Worm (Caenorhabditis elegans) whole organism, L4 larva: ENCODE measurements around the gene B0244.16.

ENCODE experiments used
- F10B5.3 ChIP-seq: sonication (generic microtip); optimal IDR thresholded peaks from 2 replicates; lab custom pipeline; 2016; ENCODE audit warnings: mild to moderate bottlenecking, missing genetic modification characterization, missing compliant biosample characterization
- F37D6.2 ChIP-seq: sonication (generic microtip); optimal IDR thresholded peaks from 2 replicates; lab custom pipeline; 2016; ENCODE audit warnings: mild to moderate bottlenecking, missing genetic modification characterization, missing compliant biosample characterization
- F44E2.7 ChIP-seq: fragments of 200-800 bp; sonication (Bioruptor generic); IDR thresholded peaks from 2 replicates; pipeline ENCODE4 v2.1.2; 2022; ENCODE audit warnings: missing genetic modification characterization, missing compliant biosample characterization
- F49E8.2 ChIP-seq: sonication (generic microtip); optimal IDR thresholded peaks from 2 replicates; lab custom pipeline; 2016; ENCODE audit warnings: missing compliant biosample characterization, mild to moderate bottlenecking, missing genetic modification characterization, borderline replicate concordance
- Y105C5A.15 ChIP-seq: fragments of 200-800 bp; sonication (Bioruptor generic); IDR thresholded peaks from 2 replicates; pipeline ENCODE4 v1.3.6; 2022; ENCODE audit warnings: missing genetic modification characterization, missing compliant biosample characterization
- Y48G9A.11 ChIP-seq: fragments of 200-800 bp; sonication (Bioruptor generic); IDR thresholded peaks from 2 replicates; pipeline ENCODE4 v1.3.6; 2022; ENCODE audit warnings: missing genetic modification reagents, missing genetic modification characterization, missing compliant biosample characterization
- aha-1 ChIP-seq: fragments of 150-350 bp; peaks from one replicate; lab custom pipeline; 2014; ENCODE audit warnings: missing biosample characterization, missing genetic modification characterization
- aly-2 ChIP-seq: sonication (generic microtip); optimal IDR thresholded peaks from 2 replicates; lab custom pipeline; 2018; ENCODE audit warnings: missing biosample characterization, missing genetic modification characterization
- arid-1 ChIP-seq: fragments of 200-800 bp; sonication (Bioruptor generic); conservative IDR thresholded peaks from 2 replicates; pipeline ENCODE4 v1.3.6; 2022; ENCODE audit warnings: missing genetic modification reagents, missing genetic modification characterization, missing compliant biosample characterization
- attf-4 ChIP-seq: sonication (generic microtip); optimal IDR thresholded peaks from 3 replicates; lab custom pipeline; 2017; ENCODE audit warnings: missing biosample characterization, missing genetic modification characterization
- ceh-20 ChIP-seq: fragments of 200-800 bp; sonication (Bioruptor generic); IDR thresholded peaks from 2 replicates; pipeline ENCODE4 v1.3.6; 2022; ENCODE audit warnings: missing genetic modification reagents, missing genetic modification characterization, missing compliant biosample characterization
- ceh-28 ChIP-seq: fragments of 150-350 bp; optimal IDR thresholded peaks from 2 replicates; lab custom pipeline; 2014; ENCODE audit warnings: missing biosample characterization, missing genetic modification reagents, missing genetic modification characterization
- ceh-32 ChIP-seq: sonication (generic microtip); optimal IDR thresholded peaks from 2 replicates; lab custom pipeline; 2016; ENCODE audit warnings: mild to moderate bottlenecking, missing genetic modification characterization, missing compliant biosample characterization; ENCODE audit not compliant: poor library complexity
- ceh-44 ChIP-seq: fragments of 200-800 bp; sonication (Bioruptor generic); IDR thresholded peaks from 2 replicates; pipeline ENCODE4 v1.3.6; 2022; ENCODE audit warnings: missing genetic modification reagents, missing genetic modification characterization, missing compliant biosample characterization
- cey-2 ChIP-seq: sonication (generic microtip); optimal IDR thresholded peaks from 3 replicates; lab custom pipeline; 2017; ENCODE audit warnings: missing genetic modification characterization, mild to moderate bottlenecking, missing compliant biosample characterization, antibody characterized with exemption, borderline replicate concordance; ENCODE audit not compliant: insufficient read depth
- dmd-6 ChIP-seq: fragments of 200-800 bp; sonication (Bioruptor generic); IDR thresholded peaks from 2 replicates; pipeline ENCODE4 v1.3.6; 2022; ENCODE audit warnings: missing genetic modification reagents, missing genetic modification characterization, missing compliant biosample characterization
- dmd-8 ChIP-seq: fragments of 200-800 bp; sonication (Bioruptor generic); IDR thresholded peaks from 2 replicates; pipeline ENCODE4 v1.3.6; 2022; ENCODE audit warnings: missing genetic modification characterization, missing compliant biosample characterization
- dmd-9 ChIP-seq: fragments of 200-800 bp; sonication (Bioruptor generic); IDR thresholded peaks from 2 replicates; pipeline ENCODE4 v1.3.6; 2022; ENCODE audit warnings: missing genetic modification reagents, missing genetic modification characterization, missing compliant biosample characterization
- dve-1 ChIP-seq: sonication (generic microtip); optimal IDR thresholded peaks from 2 replicates; lab custom pipeline; 2017; ENCODE audit warnings: antibody characterized with exemption, mild to moderate bottlenecking, missing genetic modification characterization, missing compliant biosample characterization; ENCODE audit not compliant: insufficient read depth
- egl-43 ChIP-seq: fragments of 200-800 bp; sonication (Bioruptor generic); IDR thresholded peaks from 2 replicates; pipeline ENCODE4 v1.3.6; 2022; ENCODE audit warnings: missing genetic modification reagents, missing genetic modification characterization, missing compliant biosample characterization
- fos-1 ChIP-seq: fragments of 150-350 bp; optimal IDR thresholded peaks from 2 replicates; lab custom pipeline; 2014; ENCODE audit warnings: missing biosample characterization, missing genetic modification characterization
- hif-1 ChIP-seq, 2 experiments: sonication (generic microtip); optimal IDR thresholded peaks; 2 replicates each; lab custom pipeline; 2016 to 2017; ENCODE audit warnings: missing compliant biosample characterization in 2 of 2, missing genetic modification characterization in 2 of 2, missing genetic modification reagents in 2 of 2, missing genotype in 2 of 2, mild to moderate bottlenecking in 1 of 2
- hmg-1.1 ChIP-seq: fragments of 200-800 bp; sonication (Bioruptor generic); IDR thresholded peaks from 2 replicates; pipeline ENCODE4 v1.3.6; 2022; ENCODE audit warnings: missing genetic modification reagents, missing genetic modification characterization, missing compliant biosample characterization
- lim-7 ChIP-seq: fragments of 200-800 bp; sonication (Bioruptor generic); IDR thresholded peaks from 2 replicates; pipeline ENCODE4 v1.3.6; 2022; ENCODE audit warnings: missing genetic modification characterization, missing compliant biosample characterization
- lin-1 ChIP-seq: fragments of 200-800 bp; sonication (Bioruptor generic); IDR thresholded peaks from 2 replicates; pipeline ENCODE4 v1.3.6; 2022; ENCODE audit warnings: missing genetic modification reagents, missing genetic modification characterization, missing compliant biosample characterization
- lin-13 ChIP-seq: fragments of 150-350 bp; optimal IDR thresholded peaks from 2 replicates; lab custom pipeline; 2014; ENCODE audit warnings: missing biosample characterization, missing genetic modification reagents, missing genetic modification characterization
- lin-15B ChIP-seq: fragments of 150-350 bp; sonication (generic microtip); optimal IDR thresholded peaks from 3 replicates; lab custom pipeline; 2014; ENCODE audit warnings: missing biosample characterization, missing genetic modification characterization
- lin-29 ChIP-seq: fragments of 200-800 bp; sonication (Bioruptor generic); IDR thresholded peaks from 2 replicates; pipeline ENCODE4 v1.3.6; 2022; ENCODE audit warnings: missing genetic modification reagents, missing genetic modification characterization, missing compliant biosample characterization
- lin-38 ChIP-seq: fragments of 200-800 bp; sonication (Bioruptor generic); IDR thresholded peaks from 2 replicates; pipeline ENCODE4 v1.3.6; 2022; ENCODE audit warnings: missing genetic modification reagents, missing genetic modification characterization, missing compliant biosample characterization
- lin-39 ChIP-seq: fragments of 150-350 bp; optimal IDR thresholded peaks from 2 replicates; lab custom pipeline; 2014; ENCODE audit warnings: missing biosample characterization, missing genetic modification reagents, missing genetic modification characterization
- lir-3 ChIP-seq: sonication (generic microtip); optimal IDR thresholded peaks from 2 replicates; lab custom pipeline; 2016; ENCODE audit warnings: mild to moderate bottlenecking, missing genetic modification characterization, missing compliant biosample characterization
- lsy-2 ChIP-seq, 2 experiments: fragments of 150-350 bp in 1 of 2; sonication (generic microtip) in 1 of 2; optimal IDR thresholded peaks; 2 replicates each; lab custom pipeline; 2014 to 2017; ENCODE audit warnings: missing biosample characterization in 2 of 2, missing genetic modification characterization in 2 of 2
- mxl-2 ChIP-seq: fragments of 200-800 bp; sonication (Bioruptor generic); conservative IDR thresholded peaks from 2 replicates; pipeline ENCODE4 v1.3.6; 2022; ENCODE audit warnings: missing genetic modification reagents, missing genetic modification characterization, missing compliant biosample characterization
- nhr-10 ChIP-seq: fragments of 150-350 bp; optimal IDR thresholded peaks from 2 replicates; lab custom pipeline; 2014; ENCODE audit warnings: missing biosample characterization, missing genetic modification characterization
- nhr-237 ChIP-seq: sonication (generic microtip); optimal IDR thresholded peaks from 2 replicates; lab custom pipeline; 2017; ENCODE audit warnings: missing biosample characterization, missing genetic modification characterization
- nhr-25 ChIP-seq: sonication (generic microtip); optimal IDR thresholded peaks from 2 replicates; lab custom pipeline; 2017; ENCODE audit warnings: missing genetic modification characterization, mild to moderate bottlenecking, missing compliant biosample characterization, antibody characterized with exemption, moderate library complexity, borderline replicate concordance; ENCODE audit not compliant: insufficient read depth
- nhr-42 ChIP-seq: fragments of 200-800 bp; sonication (Bioruptor generic); IDR thresholded peaks from 2 replicates; pipeline ENCODE4 v1.3.6; 2022; ENCODE audit warnings: missing genetic modification characterization, missing compliant biosample characterization
- nhr-6 ChIP-seq: fragments of 150-350 bp; optimal IDR thresholded peaks from 2 replicates; lab custom pipeline; 2014; ENCODE audit warnings: missing biosample characterization, missing genetic modification characterization
- saeg-2 ChIP-seq: fragments of 200-800 bp; sonication (Bioruptor generic); IDR thresholded peaks from 2 replicates; pipeline ENCODE4 v1.3.6; 2022; ENCODE audit warnings: missing genetic modification reagents, missing genetic modification characterization, missing compliant biosample characterization
- sdz-12 ChIP-seq: fragments of 200-800 bp; sonication (Bioruptor generic); optimal IDR thresholded peaks from 2 replicates; lab custom pipeline; 2018; ENCODE audit warnings: mild to moderate bottlenecking, missing genetic modification characterization, missing compliant biosample characterization
- snpc-1.2 ChIP-seq: fragments of 200-800 bp; sonication (Bioruptor generic); IDR thresholded peaks from 2 replicates; pipeline ENCODE4 v1.3.6; 2022; ENCODE audit warnings: missing genetic modification reagents, missing genetic modification characterization, missing compliant biosample characterization
- spr-3 ChIP-seq: fragments of 200-800 bp; sonication (Bioruptor generic); optimal IDR thresholded peaks from 2 replicates; lab custom pipeline; 2018; ENCODE audit warnings: mild to moderate bottlenecking, missing genetic modification characterization, missing compliant biosample characterization
- unc-130 ChIP-seq: sonication (generic microtip); optimal IDR thresholded peaks from 2 replicates; lab custom pipeline; 2016; ENCODE audit warnings: missing genetic modification reagents, missing genetic modification characterization, missing compliant biosample characterization
- unc-62 ChIP-seq, 3 experiments: fragments of 150-350 bp in 1 of 3; sonication (generic microtip); optimal IDR thresholded peaks in 2 of 3; peaks in 1 of 3; 1 replicate in 1 of 3; 2 replicates in 2 of 3; lab custom pipeline; 2014 to 2017; ENCODE audit warnings: missing biosample characterization in 3 of 3, missing genetic modification characterization in 3 of 3, missing genetic modification reagents in 3 of 3, missing genotype in 1 of 3
- vab-7 ChIP-seq: fragments of 200-800 bp; sonication (Bioruptor generic); IDR thresholded peaks from 2 replicates; pipeline ENCODE4 v1.3.6; 2022; ENCODE audit warnings: missing genetic modification reagents, missing genetic modification characterization, missing compliant biosample characterization
- zag-1 ChIP-seq: fragments of 150-350 bp; optimal IDR thresholded peaks from 2 replicates; lab custom pipeline; 2014; ENCODE audit warnings: missing biosample characterization, missing genetic modification characterization
- zfp-2 ChIP-seq: sonication (generic microtip); optimal IDR thresholded peaks from 2 replicates; lab custom pipeline; 2016; ENCODE audit warnings: mild to moderate bottlenecking, missing genetic modification characterization, missing compliant biosample characterization
- zip-11 ChIP-seq: fragments of 200-800 bp; sonication (Bioruptor generic); IDR thresholded peaks from 2 replicates; pipeline ENCODE4 v1.3.6; 2022; ENCODE audit warnings: missing genetic modification characterization, missing compliant biosample characterization
- zip-2 ChIP-seq: fragments of 150-350 bp; optimal IDR thresholded peaks from 2 replicates; lab custom pipeline; 2014; ENCODE audit warnings: missing biosample characterization, missing genetic modification characterization
- ztf-11 ChIP-seq: fragments of 150-350 bp; optimal IDR thresholded peaks from 2 replicates; lab custom pipeline; 2014; ENCODE audit warnings: missing biosample characterization, missing genetic modification characterization

B0244.16 gene

ce11 chrIII:5706077-5706627, 34.6 kb upstream of the B0244.16 start, which contains the start of gene rpl-23 (continued):
- TF ChIP-seq ceh-44 (GFP tag; lab: Robert Waterston, UW) (peak; percentile 40; the same call in 1 of the 2 replicates), nhr-6 (tag; lab: Kevin White, UChicago) (peak; percentile 73), lin-15B (no peak), fos-1 (no peak), unc-62 (GFP tag; optimal IDR thresholded peaks at IDR 0.05 in 1 of 2; lab: Kevin White, UChicago) (peak in 1 of 2 experiments; percentile 21), unc-62 (tag; optimal IDR thresholded peaks at IDR 0.05; lab: Kevin White, UChicago) (no peak), dmd-6 (GFP tag; lab: Robert Waterston, UW) (peak; percentile 62), sdz-12 (GFP tag; lab: Kevin White, UChicago) (no peak), ceh-32 (tag; lab: Kevin White, UChicago) (no peak), F44E2.7 (no peak), nhr-237 (tag; lab: Kevin White, UChicago) (no peak), spr-3 (no peak), lir-3 (tag; lab: Kevin White, UChicago) (no peak), ztf-11 (no peak), aly-2 (tag; lab: Kevin White, UChicago) (no peak), lin-38 (GFP tag; lab: Robert Waterston, UW) (peak; percentile 85), aha-1 (peak; percentile 97), egl-43 (GFP tag; lab: Robert Waterston, UW) (no peak), nhr-42 (GFP tag; lab: Robert Waterston, UW) (no peak), lin-39 (tag; lab: Kevin White, UChicago) (no peak), zip-11 (GFP tag; lab: Robert Waterston, UW) (no peak), vab-7 (GFP tag; lab: Robert Waterston, UW) (peak; percentile 61), attf-4 (no peak), cey-2 (no peak), dve-1 (tag; lab: Kevin White, UChicago) (peak; percentile 94), arid-1 (GFP tag; lab: Robert Waterston, UW) (peak; percentile 74; the same call in 1 of the 2 replicates), mxl-2 (GFP tag; lab: Robert Waterston, UW) (no peak), zip-2 (tag; lab: Kevin White, UChicago) (peak; percentile 29), Y105C5A.15 (no peak), dmd-8 (GFP tag; lab: Robert Waterston, UW) (no peak), snpc-1.2 (GFP tag; lab: Robert Waterston, UW) (no peak), F49E8.2 (tag; lab: Kevin White, UChicago) (no peak), ceh-20 (GFP tag; lab: Robert Waterston, UW) (peak; percentile 52; the same call in 1 of the 2 replicates), lin-13 (GFP tag; lab: Kevin White, UChicago) (peak; percentile 90), hif-1 (tag; optimal IDR thresholded peaks at IDR 0.05; lab: Kevin White, UChicago) (peak in 1 of 2 experiments; percentile 77), hmg-1.1 (peak; percentile 77), zag-1 (tag; lab: Kevin White, UChicago) (no peak), lin-29 (GFP tag; lab: Robert Waterston, UW) (no peak), lin-1 (GFP tag; lab: Robert Waterston, UW) (no peak), zfp-2 (tag; lab: Kevin White, UChicago) (peak; percentile 70), Y48G9A.11 (GFP tag; lab: Robert Waterston, UW) (peak; percentile 35; the same call in 1 of the 2 replicates), nhr-10 (tag; lab: Kevin White, UChicago) (no peak), lsy-2 (tag; optimal IDR thresholded peaks at IDR 0.05; lab: Kevin White, UChicago) (peak; percentile 83 to 96), saeg-2 (GFP tag; lab: Robert Waterston, UW) (0 out of 2 replicates have a peak, but pooled peaks have one; percentile 14), F10B5.3 (no peak), nhr-25 (tag; lab: Kevin White, UChicago) (peak; percentile 36), lim-7 (GFP tag; lab: Robert Waterston, UW) (0 out of 2 replicates have a peak, but pooled peaks have one; percentile 52), ceh-28 (tag; lab: Kevin White, UChicago) (peak; percentile 85), F37D6.2 (tag; lab: Kevin White, UChicago) (peak; percentile 59), dmd-9 (no peak), unc-130 (GFP tag; lab: Kevin White, UChicago) (peak; percentile 56)
